Worm (Caenorhabditis elegans) whole organism, young adult: ENCODE data around the gene otub-3.

Experiments used
- Y67H2A.10 ChIP-seq: fragments of 200-800 bp; sonication (Bioruptor generic); conservative IDR thresholded peaks from 2 replicates; pipeline ENCODE4 v1.3.6; 2022; ENCODE audit warnings: missing genetic modification reagents, missing genetic modification characterization, missing compliant biosample characterization
- ama-1 ChIP-seq, 3 experiments: fragments of 150-350 bp in 1 of 3; sonication (generic microtip) in 2 of 3; optimal IDR thresholded peaks; 2 replicates each; lab custom pipeline; 2014 to 2018; ENCODE audit warnings: missing biosample characterization in 2 of 3, missing genetic modification characterization in 2 of 3, missing genetic modification reagents in 2 of 3
- attf-3 ChIP-seq: fragments of 200-800 bp; sonication (Bioruptor generic); conservative IDR thresholded peaks from 2 replicates; pipeline ENCODE4 v1.3.6; 2022; ENCODE audit warnings: missing genetic modification reagents, missing genetic modification characterization, missing compliant biosample characterization
- bed-2 ChIP-seq: fragments of 200-800 bp; sonication (Bioruptor generic); IDR thresholded peaks from 2 replicates; pipeline ENCODE4 v1.3.6; 2022; ENCODE audit warnings: missing genetic modification reagents, missing genetic modification characterization, missing compliant biosample characterization
- egl-44 ChIP-seq: fragments of 200-800 bp; sonication (Bioruptor generic); IDR thresholded peaks from 2 replicates; pipeline ENCODE4 v1.3.6; 2022; ENCODE audit warnings: missing genetic modification reagents, missing genetic modification characterization, missing compliant biosample characterization
- nfya-1 ChIP-seq: sonication (generic microtip); optimal IDR thresholded peaks from 2 replicates; lab custom pipeline; 2017; ENCODE audit warnings: antibody characterized with exemption, missing compliant biosample characterization, missing genetic modification characterization, borderline replicate concordance; ENCODE audit not compliant: insufficient read depth
- snpc-3.4 ChIP-seq: sonication (generic microtip); optimal IDR thresholded peaks from 2 replicates; lab custom pipeline; 2017; ENCODE audit warnings: missing genetic modification characterization, mild to moderate bottlenecking, missing compliant biosample characterization, antibody characterized with exemption, moderate library complexity, missing genotype, missing genetic modification reagents
- ztf-3 ChIP-seq: fragments of 200-800 bp; sonication (Bioruptor generic); optimal IDR thresholded peaks from 2 replicates; lab custom pipeline; 2018; ENCODE audit warnings: mild to moderate bottlenecking, missing genetic modification characterization, missing compliant biosample characterization

DNA sequence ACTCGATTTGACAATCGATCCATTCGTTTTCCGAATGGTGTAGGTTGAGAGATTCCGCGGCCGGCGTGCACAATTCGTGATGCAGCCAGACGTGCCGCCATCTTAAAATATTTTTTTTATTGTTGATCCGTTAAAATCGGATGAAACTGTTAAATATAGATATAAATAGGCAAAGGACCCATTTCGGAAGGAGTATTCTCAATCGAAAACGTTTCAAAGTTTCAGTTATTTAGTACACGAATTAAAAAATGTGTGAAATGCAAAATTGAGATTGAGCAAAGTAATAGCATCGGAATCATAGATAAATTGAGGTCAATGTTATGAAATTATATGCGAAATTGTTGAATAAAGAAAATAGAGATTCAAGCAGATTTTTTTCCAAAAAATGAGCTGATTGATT is 11.9 kb downstream of the otub-3 start, which contains the start of gene mrps-33:
- no peak for TF ChIP-seq egl-44 (GFP tag; lab: Robert Waterston, UW)
- TF ChIP-seq snpc-3.4 (tag; lab: Kevin White, UChicago): no peak
- no peak for TF ChIP-seq attf-3 (GFP tag; lab: Robert Waterston, UW)
- TF ChIP-seq ama-1 (optimal IDR thresholded peaks at IDR 0.05; lab: Kevin White, UChicago): no peak
- TF ChIP-seq ama-1 (GFP tag; optimal IDR thresholded peaks at IDR 0.05; lab: Kevin White, UChicago): no peak
- no peak for TF ChIP-seq nfya-1 (tag; lab: Kevin White, UChicago)
- TF ChIP-seq ztf-3: no peak
- no peak for TF ChIP-seq Y67H2A.10 (GFP tag; lab: Robert Waterston, UW)
- TF ChIP-seq bed-2 (GFP tag; lab: Robert Waterston, UW): no peak
